Fruit fly (Drosophila melanogaster): ENCODE data around the gene CG7058.

DNA sequence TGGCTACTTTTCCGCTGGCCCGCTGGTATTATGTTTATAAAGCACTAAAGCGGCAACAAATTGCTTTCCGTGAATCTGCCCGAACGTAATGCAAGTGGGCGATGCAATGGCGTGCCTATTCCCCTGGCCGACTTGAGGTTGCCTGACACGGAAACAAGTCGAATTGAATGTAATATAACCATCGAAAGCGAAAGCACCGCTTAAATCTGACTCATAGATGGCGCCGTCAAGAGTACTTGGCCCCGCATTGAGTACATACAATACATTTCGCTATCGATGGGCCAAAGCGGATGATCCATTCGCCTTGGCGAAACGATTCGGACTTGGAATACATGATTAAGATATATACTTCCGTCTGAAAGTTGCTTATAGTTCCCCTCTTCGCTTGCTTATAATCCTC, 26.2 kb upstream of the CG7058 start:
- TF ChIP-seq ttk (optimal IDR thresholded peaks at IDR 0.05) (no peak), h (optimal IDR thresholded peaks at IDR 0.05) (no peak), insv (optimal IDR thresholded peaks at IDR 0.05) (no peak)
